Fruit fly (Drosophila melanogaster) whole organism, embryonic: Measurements from ENCODE around the gene CG11158.

Source experiments
- Atf3 ChIP-seq: fragments of 200-800 bp; sonication (Bioruptor generic); optimal IDR thresholded peaks from 3 replicates; lab custom pipeline; 2016; ENCODE audit warnings: missing biosample characterization, missing genetic modification characterization
- CG1024 ChIP-seq: fragments of 200-800 bp; sonication (Bioruptor generic); IDR thresholded peaks from 2 replicates; pipeline ENCODE4 v1.3.6; 2022; ENCODE audit warnings: missing biosample characterization, missing genetic modification characterization
- CG10462 ChIP-seq: fragments of 200-800 bp; sonication (Bioruptor generic); optimal IDR thresholded peaks from 2 replicates; lab custom pipeline; 2016; ENCODE audit warnings: missing biosample characterization, missing genetic modification characterization
- CG10565 ChIP-seq: fragments of 200-800 bp; sonication (Bioruptor generic); optimal IDR thresholded peaks from 3 replicates; lab custom pipeline; 2016; ENCODE audit warnings: missing biosample characterization, mild to moderate bottlenecking, missing genetic modification characterization
- CG12744 ChIP-seq: fragments of 200-800 bp; sonication (Bioruptor generic); optimal IDR thresholded peaks from 2 replicates; lab custom pipeline; 2016; ENCODE audit warnings: missing biosample characterization, missing genetic modification characterization
- CG12942 ChIP-seq: fragments of 200-800 bp; sonication (Bioruptor generic); optimal IDR thresholded peaks from 3 replicates; lab custom pipeline; 2016; ENCODE audit warnings: missing biosample characterization, missing genetic modification characterization
- CG13123 ChIP-seq: fragments of 200-800 bp; sonication (Bioruptor generic); optimal IDR thresholded peaks from 2 replicates; lab custom pipeline; 2016; ENCODE audit warnings: missing biosample characterization, missing genetic modification characterization
- CG13296 ChIP-seq: fragments of 200-800 bp; sonication (Bioruptor generic); optimal IDR thresholded peaks from 3 replicates; lab custom pipeline; 2018; ENCODE audit warnings: missing biosample characterization, mild to moderate bottlenecking, missing genetic modification characterization
- CG1602 ChIP-seq: fragments of 200-800 bp; sonication (Bioruptor generic); optimal IDR thresholded peaks from 3 replicates; lab custom pipeline; 2016; ENCODE audit warnings: missing biosample characterization, missing genetic modification characterization
- CG17361 ChIP-seq: fragments of 200-800 bp; sonication (Bioruptor generic); IDR thresholded peaks from 3 replicates; pipeline ENCODE4 v1.3.6; 2022; ENCODE audit warnings: missing biosample characterization, missing genetic modification characterization
- CG18599 ChIP-seq: fragments of 200-800 bp; sonication (Bioruptor generic); optimal IDR thresholded peaks from 3 replicates; lab custom pipeline; 2017; ENCODE audit warnings: missing biosample characterization, missing genetic modification characterization, mild to moderate bottlenecking, moderate library complexity, missing genetic modification reagents
- CG18764 ChIP-seq: fragments of 200-800 bp; sonication (Bioruptor generic); optimal IDR thresholded peaks from 3 replicates; lab custom pipeline; 2016; ENCODE audit warnings: missing biosample characterization, missing genetic modification characterization
- CG2120 ChIP-seq: fragments of 200-800 bp; sonication (Bioruptor generic); optimal IDR thresholded peaks from 3 replicates; lab custom pipeline; 2016; ENCODE audit warnings: missing biosample characterization, missing genetic modification characterization
- CG2129 ChIP-seq: fragments of 200-800 bp; sonication (Bioruptor generic); IDR thresholded peaks from 2 replicates; pipeline ENCODE4 v1.3.6; 2022; ENCODE audit warnings: missing biosample characterization, missing genetic modification characterization; ENCODE audit not compliant: partially characterized antibody
- CG2712 ChIP-seq: fragments of 200-800 bp; optimal IDR thresholded peaks from 3 replicates; lab custom pipeline; 2019; ENCODE audit warnings: missing biosample characterization, mild to moderate bottlenecking, missing genetic modification characterization, moderate library complexity
- CG30020 ChIP-seq: fragments of 200-800 bp; optimal IDR thresholded peaks from 2 replicates; lab custom pipeline; 2019; ENCODE audit warnings: missing biosample characterization, mild to moderate bottlenecking, missing genetic modification characterization, moderate library complexity
- CG34376 ChIP-seq: fragments of 200-800 bp; sonication (Bioruptor generic); optimal IDR thresholded peaks from 2 replicates; lab custom pipeline; 2018; ENCODE audit warnings: missing biosample characterization, mild to moderate bottlenecking, missing genetic modification characterization
- CG4404 ChIP-seq: fragments of 200-800 bp; sonication (Bioruptor generic); IDR thresholded peaks from 2 replicates; pipeline ENCODE4 v1.3.6; 2022; ENCODE audit warnings: missing biosample characterization, missing genetic modification characterization
- CG6683 ChIP-seq: fragments of 200-800 bp; sonication (Bioruptor generic); optimal IDR thresholded peaks from 2 replicates; lab custom pipeline; 2017; ENCODE audit warnings: missing biosample characterization, mild to moderate bottlenecking, missing genetic modification characterization, missing genetic modification reagents
- CG7556 ChIP-seq: fragments of 200-800 bp; sonication (Bioruptor generic); optimal IDR thresholded peaks from 2 replicates; lab custom pipeline; 2017; ENCODE audit warnings: missing biosample characterization, mild to moderate bottlenecking, missing genetic modification characterization
- Dip3 ChIP-seq: fragments of 200-800 bp; sonication (Bioruptor generic); optimal IDR thresholded peaks from 3 replicates; lab custom pipeline; 2016; ENCODE audit warnings: missing biosample characterization, missing genetic modification characterization
- Dll ChIP-seq: fragments of 200-800 bp; sonication (Bioruptor generic); IDR thresholded peaks from 4 replicates; pipeline ENCODE4 v1.3.6; 2022; ENCODE audit warnings: missing biosample characterization, missing genetic modification characterization; ENCODE audit not compliant: partially characterized antibody
- ERR ChIP-seq: fragments of 200-800 bp; sonication (Bioruptor generic); optimal IDR thresholded peaks from 2 replicates; lab custom pipeline; 2016; ENCODE audit warnings: missing biosample characterization, missing genetic modification characterization
- Fer2 ChIP-seq: fragments of 200-800 bp; sonication (Bioruptor generic); optimal IDR thresholded peaks from 2 replicates; lab custom pipeline; 2018; ENCODE audit warnings: missing biosample characterization, mild to moderate bottlenecking, missing genetic modification characterization, moderate library complexity
- Hr51 ChIP-seq, 2 experiments: fragments of 200-800 bp; sonication (Bioruptor generic); optimal IDR thresholded peaks; 2 replicates in 1 of 2; 3 replicates in 1 of 2; lab custom pipeline; 2016 to 2018; ENCODE audit warnings: missing biosample characterization in 2 of 2, missing genetic modification characterization in 2 of 2, mild to moderate bottlenecking in 1 of 2, moderate library complexity in 1 of 2
- Oaz ChIP-seq: fragments of 200-800 bp; sonication (Bioruptor generic); IDR thresholded peaks from 2 replicates; pipeline ENCODE4 v1.3.6; 2022; ENCODE audit warnings: missing biosample characterization, missing genetic modification characterization
- Poxn ChIP-seq: fragments of 200-800 bp; sonication (Bioruptor generic); IDR thresholded peaks from 2 replicates; pipeline ENCODE4 v1.3.6; 2022; ENCODE audit warnings: missing biosample characterization, missing genetic modification characterization
- Rx ChIP-seq: fragments of 200-800 bp; sonication (Bioruptor generic); IDR thresholded peaks from 2 replicates; pipeline ENCODE4 v1.3.6; 2022; ENCODE audit warnings: missing biosample characterization, missing genetic modification characterization
- Vsx1 ChIP-seq: fragments of 200-800 bp; sonication (Bioruptor generic); optimal IDR thresholded peaks from 2 replicates; lab custom pipeline; 2017; ENCODE audit warnings: missing biosample characterization, mild to moderate bottlenecking, missing genetic modification characterization, missing genetic modification reagents
- Xrp1 ChIP-seq: fragments of 200-800 bp; sonication (Bioruptor generic); IDR thresholded peaks from 2 replicates; pipeline ENCODE4 v1.3.6; 2022; ENCODE audit warnings: missing biosample characterization, missing genetic modification characterization
- caup ChIP-seq: fragments of 200-800 bp; sonication (Bioruptor generic); optimal IDR thresholded peaks from 3 replicates; lab custom pipeline; 2017; ENCODE audit warnings: missing biosample characterization, mild to moderate bottlenecking, missing genetic modification characterization, moderate library complexity; ENCODE audit not compliant: severe bottlenecking
- chn ChIP-seq: fragments of 200-800 bp; sonication (Bioruptor generic); optimal IDR thresholded peaks from 2 replicates; lab custom pipeline; 2016; ENCODE audit warnings: missing biosample characterization, missing genetic modification characterization
- cwo ChIP-seq: fragments of 200-800 bp; sonication (Bioruptor generic); optimal IDR thresholded peaks from 3 replicates; lab custom pipeline; 2017; ENCODE audit warnings: missing biosample characterization, missing genetic modification characterization, mild to moderate bottlenecking, moderate library complexity, missing genetic modification reagents
- dimm ChIP-seq: fragments of 200-800 bp; sonication (Bioruptor generic); IDR thresholded peaks from 2 replicates; pipeline ENCODE4 v1.3.6; 2022; ENCODE audit warnings: missing biosample characterization, missing genetic modification characterization
- fu2 ChIP-seq: fragments of 200-800 bp; sonication (Bioruptor generic); optimal IDR thresholded peaks from 2 replicates; lab custom pipeline; 2016; ENCODE audit warnings: missing biosample characterization, missing genetic modification characterization
- kah ChIP-seq: fragments of 200-800 bp; sonication (Bioruptor generic); optimal IDR thresholded peaks from 2 replicates; lab custom pipeline; 2018; ENCODE audit warnings: missing biosample characterization, mild to moderate bottlenecking, missing genetic modification characterization
- lilli ChIP-seq: fragments of 200-800 bp; sonication (Bioruptor generic); optimal IDR thresholded peaks from 3 replicates; lab custom pipeline; 2016; ENCODE audit warnings: missing biosample characterization, missing genetic modification characterization
- nerfin-1 ChIP-seq: fragments of 200-800 bp; sonication (Bioruptor generic); optimal IDR thresholded peaks from 3 replicates; lab custom pipeline; 2019; ENCODE audit warnings: missing biosample characterization, mild to moderate bottlenecking, missing genetic modification characterization, moderate library complexity
- pzg ChIP-seq: fragments of 200-800 bp; sonication (Bioruptor generic); optimal IDR thresholded peaks from 3 replicates; lab custom pipeline; 2018; ENCODE audit warnings: missing biosample characterization, mild to moderate bottlenecking, missing genetic modification characterization, moderate library complexity
- row ChIP-seq: fragments of 200-800 bp; sonication (Bioruptor generic); IDR thresholded peaks from 3 replicates; pipeline ENCODE4 v1.3.6; 2022; ENCODE audit warnings: missing biosample characterization, missing genetic modification characterization
- run ChIP-seq: fragments of 200-800 bp; sonication (Bioruptor generic); optimal IDR thresholded peaks from 3 replicates; lab custom pipeline; 2018; ENCODE audit warnings: missing biosample characterization, mild to moderate bottlenecking, missing genetic modification characterization
- schlank ChIP-seq: fragments of 200-800 bp; sonication (Bioruptor generic); optimal IDR thresholded peaks from 2 replicates; lab custom pipeline; 2018; ENCODE audit warnings: missing biosample characterization, mild to moderate bottlenecking, missing genetic modification characterization
- scrt ChIP-seq: fragments of 200-800 bp; sonication (Bioruptor generic); optimal IDR thresholded peaks from 2 replicates; lab custom pipeline; 2018; ENCODE audit warnings: missing biosample characterization, mild to moderate bottlenecking, missing genetic modification characterization, moderate library complexity
- sens ChIP-seq: fragments of 200-800 bp; sonication (Bioruptor generic); peaks from one replicate; lab custom pipeline; 2016; ENCODE audit warnings: missing biosample characterization, missing genetic modification characterization
- slp2 ChIP-seq: fragments of 200-800 bp; sonication (Bioruptor generic); optimal IDR thresholded peaks from 2 replicates; lab custom pipeline; 2016; ENCODE audit warnings: missing biosample characterization, missing genetic modification characterization
- sna ChIP-seq: fragments of 200-800 bp; sonication (Bioruptor generic); IDR thresholded peaks from 2 replicates; pipeline ENCODE4 v1.3.6; 2022; ENCODE audit warnings: missing biosample characterization, missing genetic modification characterization; ENCODE audit not compliant: partially characterized antibody
- stwl ChIP-seq: fragments of 200-800 bp; sonication (Bioruptor generic); optimal IDR thresholded peaks from 3 replicates; lab custom pipeline; 2018; ENCODE audit warnings: missing biosample characterization, mild to moderate bottlenecking, missing genetic modification characterization, moderate library complexity
- sug ChIP-seq: fragments of 200-800 bp; optimal IDR thresholded peaks from 2 replicates; lab custom pipeline; 2019; ENCODE audit warnings: missing biosample characterization, mild to moderate bottlenecking, missing genetic modification characterization, moderate library complexity
- usp ChIP-seq: fragments of >200 bp; optimal IDR thresholded peaks from 2 replicates; lab custom pipeline; 2017; ENCODE audit warnings: missing biosample characterization, missing genetic modification characterization
- vfl ChIP-seq: fragments of 200-800 bp; sonication (Bioruptor generic); optimal IDR thresholded peaks from 2 replicates; lab custom pipeline; 2016; ENCODE audit warnings: missing biosample characterization, missing genetic modification characterization
- zen ChIP-seq: fragments of 200-800 bp; sonication (Bioruptor generic); optimal IDR thresholded peaks from 3 replicates; lab custom pipeline; 2018; ENCODE audit warnings: missing biosample characterization, mild to moderate bottlenecking, missing genetic modification characterization, moderate library complexity

CG11158 gene

dm6 chrX:13644696-13645393 is 37.9 kb upstream of the CG11158 start (continued):
- TF ChIP-seq Dll (GFP tag; lab: Robert Waterston, UW): no peak
- no peak for TF ChIP-seq Hr51 (GFP tag; optimal IDR thresholded peaks at IDR 0.05; lab: Kevin White, UChicago)
- no peak for TF ChIP-seq slp2 (GFP tag; lab: Kevin White, UChicago)
- no peak for TF ChIP-seq CG1024 (GFP tag; lab: Robert Waterston, UW)
- no peak for TF ChIP-seq Oaz (GFP tag; lab: Robert Waterston, UW)
- TF ChIP-seq CG7556 (GFP tag; lab: Kevin White, UChicago): peak; percentile 21
- TF ChIP-seq pzg: no peak
- no peak for TF ChIP-seq CG13123 (GFP tag; lab: Kevin White, UChicago)
- no peak for TF ChIP-seq chn
- TF ChIP-seq sna (GFP tag; lab: Robert Waterston, UW): no peak
- no peak for TF ChIP-seq schlank
- TF ChIP-seq fu2 (GFP tag; lab: Kevin White, UChicago): no peak
- peak; percentile 1 for TF ChIP-seq CG13296 (GFP tag; lab: Kevin White, UChicago)
- TF ChIP-seq CG2129: no peak
- no peak for TF ChIP-seq CG12942
- no peak for TF ChIP-seq CG10462 (GFP tag; lab: Kevin White, UChicago)
- TF ChIP-seq Vsx1: peak; percentile 49
- TF ChIP-seq Atf3 (GFP tag; lab: Kevin White, UChicago): no peak
- TF ChIP-seq Rx (GFP tag; lab: Robert Waterston, UW): no peak
- no peak for TF ChIP-seq Xrp1 (GFP tag; lab: Robert Waterston, UW)
- TF ChIP-seq ERR (GFP tag; lab: Kevin White, UChicago): no peak
- TF ChIP-seq CG4404 (GFP tag; lab: Robert Waterston, UW): no peak
- peak; percentile 26 for TF ChIP-seq caup (GFP tag; lab: Kevin White, UChicago)
- TF ChIP-seq CG17361 (GFP tag; lab: Robert Waterston, UW): peak; percentile 32; the same call in 2 of the 3 replicates
- no peak for TF ChIP-seq CG2120
- TF ChIP-seq zen: no peak
- TF ChIP-seq nerfin-1 (tag; lab: Kevin White, UChicago): no peak
- TF ChIP-seq CG18764: peak; percentile 17
- TF ChIP-seq, all 482 proteins: peak for 75

dm6 chrX:13646175-13646574 is 36.6 kb upstream of the CG11158 start:
- TF ChIP-seq Poxn (GFP tag; lab: Robert Waterston, UW) (no peak), usp (GFP tag; lab: Kevin White, UChicago) (no peak), row (GFP tag; lab: Robert Waterston, UW) (no peak), stwl (tag; lab: Kevin White, UChicago) (no peak), CG2129 (no peak), run (tag; lab: Kevin White, UChicago) (no peak), Fer2 (tag; lab: Kevin White, UChicago) (no peak), scrt (no peak), lilli (GFP tag; lab: Kevin White, UChicago) (no peak), CG2712 (no peak), CG30020 (tag; lab: Kevin White, UChicago) (no peak), CG1602 (no peak), kah (GFP tag; lab: Kevin White, UChicago) (no peak), CG6683 (GFP tag; lab: Kevin White, UChicago) (no peak), cwo (GFP tag; lab: Kevin White, UChicago) (no peak), CG10565 (GFP tag; lab: Kevin White, UChicago) (no peak), vfl (no peak), CG18599 (GFP tag; lab: Kevin White, UChicago) (peak; percentile 19), Dip3 (no peak), sug (tag; lab: Kevin White, UChicago) (peak; percentile 61), sens (GFP tag; lab: Kevin White, UChicago) (peak; percentile 21), CG34376 (GFP tag; lab: Kevin White, UChicago) (peak; percentile 71), dimm (GFP tag; lab: Robert Waterston, UW) (no peak), zen (no peak), CG12744 (GFP tag; lab: Kevin White, UChicago) (no peak)
